Fruit fly (Drosophila melanogaster) whole organism, embryonic: ENCODE results near the gene CG31908.

Source experiments
- Blimp-1 ChIP-seq: fragments of 200-800 bp; sonication (Bioruptor generic); optimal IDR thresholded peaks from 3 replicates; lab custom pipeline; 2018; ENCODE audit warnings: missing biosample characterization, missing genetic modification characterization, mild to moderate bottlenecking, moderate library complexity, missing genetic modification reagents
- CG10366 ChIP-seq: fragments of 200-800 bp; sonication (Bioruptor generic); IDR thresholded peaks from 2 replicates; pipeline ENCODE4 v1.3.6; 2022; ENCODE audit warnings: missing biosample characterization, missing genetic modification characterization
- CG12219 ChIP-seq: fragments of 200-800 bp; sonication (Bioruptor generic); optimal IDR thresholded peaks from 3 replicates; lab custom pipeline; 2018; ENCODE audit warnings: missing biosample characterization, mild to moderate bottlenecking, missing genetic modification characterization
- CG12744 ChIP-seq: fragments of 200-800 bp; sonication (Bioruptor generic); optimal IDR thresholded peaks from 2 replicates; lab custom pipeline; 2016; ENCODE audit warnings: missing biosample characterization, missing genetic modification characterization
- CG13296 ChIP-seq: fragments of 200-800 bp; sonication (Bioruptor generic); optimal IDR thresholded peaks from 3 replicates; lab custom pipeline; 2018; ENCODE audit warnings: missing biosample characterization, mild to moderate bottlenecking, missing genetic modification characterization
- CG17829 ChIP-seq: fragments of 200-800 bp; optimal IDR thresholded peaks from 2 replicates; lab custom pipeline; 2019; ENCODE audit warnings: missing biosample characterization, mild to moderate bottlenecking, missing genetic modification characterization, moderate library complexity
- CG17912 ChIP-seq: fragments of 200-800 bp; sonication (Bioruptor generic); optimal IDR thresholded peaks from 2 replicates; lab custom pipeline; 2018; ENCODE audit warnings: missing biosample characterization, mild to moderate bottlenecking, missing genetic modification characterization
- CG18619 ChIP-seq: fragments of 200-800 bp; sonication (Bioruptor generic); optimal IDR thresholded peaks from 3 replicates; lab custom pipeline; 2017; ENCODE audit warnings: missing biosample characterization, mild to moderate bottlenecking, missing genetic modification characterization
- CG3163 ChIP-seq: fragments of 200-800 bp; sonication (Bioruptor generic); optimal IDR thresholded peaks from 3 replicates; lab custom pipeline; 2016; ENCODE audit warnings: missing biosample characterization, missing genetic modification characterization
- CG4360 ChIP-seq: fragments of 200-800 bp; sonication (Bioruptor generic); IDR thresholded peaks from 2 replicates; pipeline ENCODE4 v1.3.6; 2022; ENCODE audit warnings: missing biosample characterization, missing genetic modification characterization
- CG7786 ChIP-seq: fragments of 200-800 bp; sonication (Bioruptor generic); optimal IDR thresholded peaks from 2 replicates; lab custom pipeline; 2016; ENCODE audit warnings: missing biosample characterization, missing genetic modification characterization
- CG7963 ChIP-seq: fragments of 200-800 bp; sonication (Bioruptor generic); IDR thresholded peaks from 3 replicates; pipeline ENCODE4 v1.3.6; 2022; ENCODE audit warnings: missing biosample characterization, missing genetic modification characterization; ENCODE audit not compliant: partially characterized antibody
- CG8089 ChIP-seq: fragments of 200-800 bp; sonication (Bioruptor generic); optimal IDR thresholded peaks from 3 replicates; lab custom pipeline; 2016; ENCODE audit warnings: missing biosample characterization, missing genetic modification characterization
- CG8388 ChIP-seq: fragments of 200-800 bp; sonication (Bioruptor generic); optimal IDR thresholded peaks from 2 replicates; lab custom pipeline; 2019; ENCODE audit warnings: missing biosample characterization, mild to moderate bottlenecking, missing genetic modification characterization, moderate library complexity
- CG8924 ChIP-seq: fragments of 200-800 bp; optimal IDR thresholded peaks from 3 replicates; lab custom pipeline; 2019; ENCODE audit warnings: missing biosample characterization, mild to moderate bottlenecking, missing genetic modification characterization, moderate library complexity
- Chrac-16 ChIP-seq: fragments of 200-800 bp; sonication (Bioruptor generic); optimal IDR thresholded peaks from 3 replicates; lab custom pipeline; 2016; ENCODE audit warnings: missing biosample characterization, missing genetic modification characterization
- Drgx ChIP-seq: fragments of 200-800 bp; sonication (Bioruptor generic); IDR thresholded peaks from 2 replicates; pipeline ENCODE4 v1.3.6; 2022; ENCODE audit warnings: missing biosample characterization, missing genetic modification characterization
- HLH4C ChIP-seq: fragments of 200-800 bp; sonication (Bioruptor generic); IDR thresholded peaks from 3 replicates; pipeline ENCODE4 v1.3.6; 2022; ENCODE audit warnings: missing biosample characterization, missing genetic modification characterization; ENCODE audit not compliant: partially characterized antibody
- HLHmδ ChIP-seq: fragments of 200-800 bp; sonication (Bioruptor generic); optimal IDR thresholded peaks from 2 replicates; lab custom pipeline; 2018; ENCODE audit warnings: missing biosample characterization, mild to moderate bottlenecking, missing genetic modification characterization, moderate library complexity
- Meics ChIP-seq: fragments of 200-800 bp; sonication (Bioruptor generic); optimal IDR thresholded peaks from 2 replicates; lab custom pipeline; 2017; ENCODE audit warnings: missing biosample characterization, mild to moderate bottlenecking, missing genetic modification characterization
- Neu2 ChIP-seq: fragments of 200-800 bp; sonication (Bioruptor generic); optimal IDR thresholded peaks from 3 replicates; lab custom pipeline; 2016; ENCODE audit warnings: missing biosample characterization, missing genetic modification characterization, borderline replicate concordance
- Nf-YB ChIP-seq: fragments of 200-800 bp; sonication (Bioruptor generic); optimal IDR thresholded peaks from 3 replicates; lab custom pipeline; 2019; ENCODE audit warnings: missing biosample characterization, mild to moderate bottlenecking, missing genetic modification characterization, moderate library complexity
- Ravus ChIP-seq: fragments of 200-800 bp; sonication (Bioruptor generic); IDR thresholded peaks from 2 replicates; pipeline ENCODE4 v1.3.6; 2022; ENCODE audit warnings: missing biosample characterization, missing genetic modification characterization
- Six4 ChIP-seq: fragments of 200-800 bp; sonication (Bioruptor generic); optimal IDR thresholded peaks from 2 replicates; lab custom pipeline; 2016; ENCODE audit warnings: missing biosample characterization, missing genetic modification characterization
- Sox100B ChIP-seq: fragments of 200-800 bp; sonication (Bioruptor generic); optimal IDR thresholded peaks from 3 replicates; lab custom pipeline; 2018; ENCODE audit warnings: missing biosample characterization, mild to moderate bottlenecking, missing genetic modification characterization
- Sry-δ ChIP-seq: fragments of 200-800 bp; sonication (Bioruptor generic); optimal IDR thresholded peaks from 2 replicates; lab custom pipeline; 2016; ENCODE audit warnings: missing biosample characterization, missing genetic modification characterization
- Trl ChIP-seq, 3 experiments: fragments of >200 bp in 2 of 3; fragments of 200-800 bp in 1 of 3; sonication (Bioruptor generic) in 1 of 3; optimal IDR thresholded peaks; 2 replicates in 1 of 3; 3 replicates in 2 of 3; lab custom pipeline; 2016 to 2017; ENCODE audit warnings: missing biosample characterization in 1 of 3, missing genetic modification characterization in 1 of 3
- ac ChIP-seq: fragments of 200-800 bp; sonication (Bioruptor generic); optimal IDR thresholded peaks from 3 replicates; lab custom pipeline; 2017; ENCODE audit warnings: missing biosample characterization, mild to moderate bottlenecking, missing genetic modification characterization
- bigmax ChIP-seq: fragments of 200-800 bp; sonication (Bioruptor generic); optimal IDR thresholded peaks from 2 replicates; lab custom pipeline; 2018; ENCODE audit warnings: missing biosample characterization, mild to moderate bottlenecking, missing genetic modification characterization
- btn ChIP-seq: fragments of 200-800 bp; sonication (Bioruptor generic); optimal IDR thresholded peaks from 2 replicates; lab custom pipeline; 2016; ENCODE audit warnings: missing biosample characterization, missing genetic modification characterization
- grau ChIP-seq: fragments of 200-800 bp; optimal IDR thresholded peaks from 3 replicates; lab custom pipeline; 2019; ENCODE audit warnings: missing biosample characterization, mild to moderate bottlenecking, missing genetic modification characterization, moderate library complexity
- hbn ChIP-seq: fragments of 200-800 bp; sonication (Bioruptor generic); IDR thresholded peaks from 2 replicates; pipeline ENCODE4 v1.3.6; 2022; ENCODE audit warnings: missing biosample characterization, missing genetic modification characterization; ENCODE audit not compliant: partially characterized antibody
- ind ChIP-seq: fragments of 200-800 bp; sonication (Bioruptor generic); optimal IDR thresholded peaks from 3 replicates; lab custom pipeline; 2016; ENCODE audit warnings: missing biosample characterization, missing genetic modification characterization
- knrl ChIP-seq: fragments of 200-800 bp; sonication (Bioruptor generic); IDR thresholded peaks from 3 replicates; pipeline ENCODE4 v1.3.6; 2022; ENCODE audit warnings: missing biosample characterization, missing genetic modification characterization; ENCODE audit not compliant: partially characterized antibody
- nau ChIP-seq: fragments of 200-800 bp; sonication (Bioruptor generic); optimal IDR thresholded peaks from 3 replicates; lab custom pipeline; 2017; ENCODE audit warnings: missing biosample characterization, mild to moderate bottlenecking, missing genetic modification characterization, missing genetic modification reagents
- nom ChIP-seq: fragments of 200-800 bp; sonication (Bioruptor generic); optimal IDR thresholded peaks from 2 replicates; lab custom pipeline; 2017; ENCODE audit warnings: missing biosample characterization, missing genetic modification characterization, mild to moderate bottlenecking, moderate library complexity, missing genetic modification reagents
- odd ChIP-seq: fragments of 200-800 bp; sonication (Bioruptor generic); optimal IDR thresholded peaks from 2 replicates; lab custom pipeline; 2017; ENCODE audit warnings: missing biosample characterization, mild to moderate bottlenecking, missing genetic modification characterization
- org-1 ChIP-seq: fragments of 200-800 bp; sonication (Bioruptor generic); optimal IDR thresholded peaks from 2 replicates; lab custom pipeline; 2017; ENCODE audit warnings: missing biosample characterization, missing genetic modification characterization
- pzg ChIP-seq: fragments of 200-800 bp; sonication (Bioruptor generic); optimal IDR thresholded peaks from 3 replicates; lab custom pipeline; 2018; ENCODE audit warnings: missing biosample characterization, mild to moderate bottlenecking, missing genetic modification characterization, moderate library complexity
- row ChIP-seq: fragments of 200-800 bp; sonication (Bioruptor generic); IDR thresholded peaks from 3 replicates; pipeline ENCODE4 v1.3.6; 2022; ENCODE audit warnings: missing biosample characterization, missing genetic modification characterization
- seq ChIP-seq: fragments of 200-800 bp; sonication (Bioruptor generic); IDR thresholded peaks from 2 replicates; pipeline ENCODE4 v1.3.6; 2022; ENCODE audit warnings: missing biosample characterization, missing genetic modification characterization
- sisA ChIP-seq: fragments of 200-800 bp; sonication (Bioruptor generic); IDR thresholded peaks from 2 replicates; pipeline ENCODE4 v1.3.6; 2022; ENCODE audit warnings: missing biosample characterization, missing genetic modification characterization
- so ChIP-seq: fragments of 200-800 bp; sonication (Bioruptor generic); IDR thresholded peaks from 3 replicates; pipeline ENCODE4 v1.3.6; 2022; ENCODE audit warnings: missing biosample characterization, missing genetic modification characterization
- sr ChIP-seq: fragments of 200-800 bp; sonication (Bioruptor generic); IDR thresholded peaks from 3 replicates; pipeline ENCODE4 v1.3.6; 2022; ENCODE audit warnings: missing biosample characterization, missing genetic modification characterization
- stwl ChIP-seq: fragments of 200-800 bp; sonication (Bioruptor generic); optimal IDR thresholded peaks from 3 replicates; lab custom pipeline; 2018; ENCODE audit warnings: missing biosample characterization, mild to moderate bottlenecking, missing genetic modification characterization, moderate library complexity
- tap ChIP-seq: fragments of 200-800 bp; optimal IDR thresholded peaks from 3 replicates; lab custom pipeline; 2019; ENCODE audit warnings: missing biosample characterization, mild to moderate bottlenecking, missing genetic modification characterization, moderate library complexity
- vvl ChIP-seq: fragments of 200-800 bp; sonication (Bioruptor generic); IDR thresholded peaks from 2 replicates; pipeline ENCODE4 v1.3.6; 2022; ENCODE audit warnings: missing biosample characterization, missing genetic modification characterization
- zen2 ChIP-seq: fragments of 200-800 bp; sonication (Bioruptor generic); IDR thresholded peaks from 3 replicates; pipeline ENCODE4 v1.3.6; 2022; ENCODE audit warnings: missing biosample characterization, missing genetic modification characterization; ENCODE audit not compliant: partially characterized antibody

Gene CG31908

dm6 chr2L:7049680-7050289 is 22.6 kb upstream of the CG31908 start (continued):
- no peak for TF ChIP-seq odd
- TF ChIP-seq ind = no peak
- no peak for TF ChIP-seq row (GFP tag; lab: Robert Waterston, UW)
- no peak for TF ChIP-seq Ravus (GFP tag; lab: Robert Waterston, UW)
- TF ChIP-seq ac (GFP tag; lab: Kevin White, UChicago) = peak; percentile 12
- TF ChIP-seq CG8924 (tag; lab: Kevin White, UChicago) = no peak
- TF ChIP-seq HLH4C (GFP tag; lab: Robert Waterston, UW) = no peak
- TF ChIP-seq CG12219 (GFP tag; lab: Kevin White, UChicago) = no peak
- TF ChIP-seq CG18619 = no peak
- no peak for TF ChIP-seq Six4
- peak; percentile 15 for TF ChIP-seq Blimp-1 (GFP tag; lab: Kevin White, UChicago)
- no peak for TF ChIP-seq Neu2
- peak; percentile 25 to 45 for TF ChIP-seq Trl (optimal IDR thresholded peaks at IDR 0.05; lab: Kevin White, UChicago)
- TF ChIP-seq Trl (GFP tag; optimal IDR thresholded peaks at IDR 0.05; lab: Kevin White, UChicago) = no peak
- no peak for TF ChIP-seq org-1
- TF ChIP-seq Nf-YB (GFP tag; lab: Kevin White, UChicago) = no peak
- no peak for TF ChIP-seq CG10366
- no peak for TF ChIP-seq bigmax (GFP tag; lab: Kevin White, UChicago)
- TF ChIP-seq Meics (GFP tag; lab: Kevin White, UChicago) = no peak
- TF ChIP-seq Drgx (GFP tag; lab: Robert Waterston, UW) = peak; percentile 29; the same call in 1 of the 2 replicates
- TF ChIP-seq Chrac-16 (GFP tag; lab: Kevin White, UChicago) = no peak
- peak; percentile 87 for TF ChIP-seq CG4360 (GFP tag; lab: Robert Waterston, UW)
- TF ChIP-seq hbn (GFP tag; lab: Robert Waterston, UW) = no peak

DNA sequence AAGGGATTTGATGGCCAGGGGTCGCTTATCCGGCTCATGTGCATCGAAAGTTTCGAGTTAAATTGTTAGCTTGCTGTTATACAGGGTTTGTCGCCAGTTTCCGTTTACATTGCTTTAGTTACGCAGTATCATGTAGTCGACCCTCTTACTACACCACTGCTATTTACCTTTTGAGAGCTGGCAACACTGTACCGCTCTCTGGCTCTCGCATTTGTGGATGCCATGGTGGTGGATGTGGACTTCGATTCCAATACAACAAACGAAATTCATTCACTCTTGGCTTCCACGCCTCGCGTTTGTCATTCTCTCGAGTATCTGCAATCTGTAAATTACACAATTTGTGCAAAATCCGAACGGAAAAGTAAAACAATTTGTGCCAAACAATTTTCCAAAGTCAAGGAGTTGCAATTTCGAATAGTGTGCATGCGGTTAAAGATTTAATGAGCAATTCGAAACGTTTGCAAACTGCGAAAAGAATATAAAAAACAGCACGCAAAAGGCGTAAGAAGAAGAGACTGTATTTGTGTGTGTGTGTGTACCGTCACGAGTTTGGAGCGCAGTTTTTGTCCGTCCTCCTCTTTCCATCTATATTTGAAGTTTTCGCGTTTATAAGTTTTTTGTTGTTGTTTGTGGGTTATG is 21.9 kb upstream of the CG31908 start:
- peak; percentile 25 for TF ChIP-seq CG7786 (GFP tag; lab: Kevin White, UChicago)
- peak; percentile 25 for TF ChIP-seq tap (tag; lab: Kevin White, UChicago)
- TF ChIP-seq CG13296 (GFP tag; lab: Kevin White, UChicago) = peak; percentile 60
- TF ChIP-seq sr (GFP tag; lab: Robert Waterston, UW) = peak; percentile 13; the same call in 1 of the 3 replicates
- TF ChIP-seq nau = no peak
- TF ChIP-seq CG12744 (GFP tag; lab: Kevin White, UChicago) = no peak
- peak; percentile 32; the same call in 1 of the 2 replicates for TF ChIP-seq sisA (GFP tag; lab: Robert Waterston, UW)
- TF ChIP-seq vvl (GFP tag; lab: Robert Waterston, UW) = peak; percentile 51
- peak; percentile 99 for TF ChIP-seq zen2 (GFP tag; lab: Robert Waterston, UW)
- 0 out of 3 replicates have a peak, but pooled peaks have one; percentile 18 for TF ChIP-seq so
- peak; percentile 60 for TF ChIP-seq hbn (GFP tag; lab: Robert Waterston, UW)
- TF ChIP-seq CG17829 = peak; percentile 43
- no peak for TF ChIP-seq btn (GFP tag; lab: Kevin White, UChicago)
- peak; percentile 30 for TF ChIP-seq CG17912 (GFP tag; lab: Kevin White, UChicago)
- peak; percentile 100 for TF ChIP-seq CG7963
- TF ChIP-seq stwl = peak; percentile 63
- TF ChIP-seq CG8388 (GFP tag; lab: Kevin White, UChicago) = no peak
- no peak for TF ChIP-seq CG8089 (GFP tag; lab: Kevin White, UChicago)
- peak; percentile 72; the same call in 2 of the 3 replicates for TF ChIP-seq knrl (GFP tag; lab: Robert Waterston, UW)
- TF ChIP-seq CG3163 (GFP tag; lab: Kevin White, UChicago) = peak; percentile 3
- TF ChIP-seq HLHmδ (GFP tag; lab: Kevin White, UChicago) = peak; percentile 92
- peak; percentile 78 for TF ChIP-seq seq
- TF ChIP-seq pzg (GFP tag; lab: Kevin White, UChicago) = peak; percentile 23
- peak; percentile 100 for TF ChIP-seq HLH4C (GFP tag; lab: Robert Waterston, UW)
- peak; percentile 77 for TF ChIP-seq nom (GFP tag; lab: Kevin White, UChicago)
- TF ChIP-seq Sry-δ (GFP tag; lab: Kevin White, UChicago) = peak; percentile 17
- TF ChIP-seq grau (tag; lab: Kevin White, UChicago) = peak; percentile 8
- no peak for TF ChIP-seq Sox100B (GFP tag; lab: Kevin White, UChicago)
